Fruit fly (Drosophila melanogaster) whole organism, embryonic: Measurements from ENCODE around the gene AlkB.
A peak's percentile ranks its signal among the peaks of the same experiment; 100 is the strongest.

Experiments used
- Ada2b ChIP-seq: fragments of 200-800 bp; sonication (Bioruptor generic); IDR thresholded peaks from 2 replicates; pipeline ENCODE4 v1.3.6; 2022; ENCODE audit warnings: missing biosample characterization, missing genetic modification characterization
- Awh ChIP-seq: fragments of 200-800 bp; sonication (Bioruptor generic); IDR thresholded peaks from 2 replicates; pipeline ENCODE4, ENCODE4 v1.3.6; 2022; ENCODE audit warnings: missing biosample characterization, missing genetic modification characterization
- BEAF-32 ChIP-seq: fragments of 200-800 bp; sonication (Bioruptor generic); optimal IDR thresholded peaks from 3 replicates; lab custom pipeline; 2017; ENCODE audit warnings: missing biosample characterization, missing genetic modification characterization, mild to moderate bottlenecking, moderate library complexity, missing genetic modification reagents
- Bdp1 ChIP-seq: fragments of 200-800 bp; sonication (Bioruptor generic); optimal IDR thresholded peaks from 3 replicates; lab custom pipeline; 2016; ENCODE audit warnings: missing biosample characterization, missing genetic modification characterization
- Bgb ChIP-seq: fragments of 200-800 bp; sonication (Bioruptor generic); IDR thresholded peaks from 2 replicates; pipeline ENCODE4 v1.3.6; 2022; ENCODE audit warnings: missing biosample characterization, missing genetic modification characterization; ENCODE audit not compliant: partially characterized antibody
- CG10654 ChIP-seq: fragments of 200-800 bp; sonication (Bioruptor generic); optimal IDR thresholded peaks from 2 replicates; lab custom pipeline; 2016; ENCODE audit warnings: missing biosample characterization, missing genetic modification characterization
- CG14860 ChIP-seq: fragments of 200-800 bp; sonication (Bioruptor generic); IDR thresholded peaks from 3 replicates; pipeline ENCODE4 v1.3.6; 2022; ENCODE audit warnings: missing biosample characterization, missing genetic modification characterization; ENCODE audit not compliant: partially characterized antibody
- CG1603 ChIP-seq: fragments of 200-800 bp; sonication (Bioruptor generic); optimal IDR thresholded peaks from 2 replicates; lab custom pipeline; 2019; ENCODE audit warnings: missing biosample characterization, mild to moderate bottlenecking, missing genetic modification characterization, moderate library complexity
- CG16813 ChIP-seq: fragments of 200-800 bp; sonication (Bioruptor generic); IDR thresholded peaks from 3 replicates; pipeline ENCODE4 v1.3.6; 2022; ENCODE audit warnings: missing biosample characterization, missing genetic modification characterization; ENCODE audit not compliant: partially characterized antibody
- CG17385 ChIP-seq: fragments of 200-800 bp; sonication (Bioruptor generic); optimal IDR thresholded peaks from 3 replicates; lab custom pipeline; 2018; ENCODE audit warnings: missing biosample characterization, mild to moderate bottlenecking, missing genetic modification characterization
- CG17802 ChIP-seq: fragments of 200-800 bp; sonication (Bioruptor generic); optimal IDR thresholded peaks from 2 replicates; lab custom pipeline; 2018; ENCODE audit warnings: missing biosample characterization, mild to moderate bottlenecking, missing genetic modification characterization, moderate library complexity
- CG1792 ChIP-seq: fragments of 200-800 bp; sonication (Bioruptor generic); optimal IDR thresholded peaks from 2 replicates; lab custom pipeline; 2016; ENCODE audit warnings: missing biosample characterization, missing genetic modification characterization
- CG2116 ChIP-seq: fragments of 200-800 bp; sonication (Bioruptor generic); optimal IDR thresholded peaks from 3 replicates; lab custom pipeline; 2018; ENCODE audit warnings: missing biosample characterization, mild to moderate bottlenecking, missing genetic modification characterization
- CG6791 ChIP-seq: fragments of 200-800 bp; sonication (Bioruptor generic); IDR thresholded peaks from 3 replicates; pipeline ENCODE4 v1.3.6; 2022; ENCODE audit warnings: missing biosample characterization, missing genetic modification characterization; ENCODE audit not compliant: partially characterized antibody
- CG7963 ChIP-seq: fragments of 200-800 bp; sonication (Bioruptor generic); IDR thresholded peaks from 3 replicates; pipeline ENCODE4 v1.3.6; 2022; ENCODE audit warnings: missing biosample characterization, missing genetic modification characterization; ENCODE audit not compliant: partially characterized antibody
- CG9797 ChIP-seq: fragments of 200-800 bp; sonication (Bioruptor generic); optimal IDR thresholded peaks from 3 replicates; lab custom pipeline; 2018; ENCODE audit warnings: missing biosample characterization, mild to moderate bottlenecking, missing genetic modification characterization
- CoRest ChIP-seq: fragments of 200-800 bp; sonication (Bioruptor generic); optimal IDR thresholded peaks from 3 replicates; lab custom pipeline; 2018; ENCODE audit warnings: missing biosample characterization, mild to moderate bottlenecking, missing genetic modification characterization, moderate library complexity
- Dll ChIP-seq: fragments of 200-800 bp; sonication (Bioruptor generic); IDR thresholded peaks from 4 replicates; pipeline ENCODE4 v1.3.6; 2022; ENCODE audit warnings: missing biosample characterization, missing genetic modification characterization; ENCODE audit not compliant: partially characterized antibody
- Doc3 ChIP-seq: fragments of 200-800 bp; sonication (Bioruptor generic); IDR thresholded peaks from 3 replicates; pipeline ENCODE4 v1.3.6; 2022; ENCODE audit warnings: missing biosample characterization, missing genetic modification characterization; ENCODE audit not compliant: partially characterized antibody
- HLH3B ChIP-seq: fragments of 200-800 bp; sonication (Bioruptor generic); IDR thresholded peaks from 2 replicates; pipeline ENCODE4 v1.3.6; 2022; ENCODE audit warnings: missing biosample characterization, missing genetic modification characterization
- MESR4 ChIP-seq: fragments of 200-800 bp; sonication (Bioruptor generic); optimal IDR thresholded peaks from 2 replicates; lab custom pipeline; 2018; ENCODE audit warnings: missing biosample characterization, mild to moderate bottlenecking, missing genetic modification characterization, moderate library complexity
- NC2β ChIP-seq: fragments of 200-800 bp; sonication (Bioruptor generic); optimal IDR thresholded peaks from 2 replicates; lab custom pipeline; 2016; ENCODE audit warnings: missing biosample characterization, missing genetic modification characterization
- Nf-YB ChIP-seq: fragments of 200-800 bp; sonication (Bioruptor generic); optimal IDR thresholded peaks from 3 replicates; lab custom pipeline; 2019; ENCODE audit warnings: missing biosample characterization, mild to moderate bottlenecking, missing genetic modification characterization, moderate library complexity
- Nf-YC ChIP-seq: fragments of 200-800 bp; optimal IDR thresholded peaks from 3 replicates; lab custom pipeline; 2019; ENCODE audit warnings: missing biosample characterization, mild to moderate bottlenecking, missing genetic modification characterization, moderate library complexity
- Ptx1 ChIP-seq: fragments of 200-800 bp; sonication (Bioruptor generic); IDR thresholded peaks from 2 replicates; pipeline ENCODE4 v1.3.6; 2022; ENCODE audit warnings: missing biosample characterization, missing genetic modification characterization
- Rfx ChIP-seq: fragments of 200-800 bp; sonication (Bioruptor generic); IDR thresholded peaks from 2 replicates; pipeline ENCODE4 v1.3.6; 2022; ENCODE audit warnings: missing biosample characterization, missing genetic modification characterization
- Scr ChIP-seq: fragments of 200-800 bp; sonication (Bioruptor generic); IDR thresholded peaks from 2 replicates; pipeline ENCODE4 v1.3.6; 2022; ENCODE audit warnings: missing biosample characterization, missing genetic modification characterization; ENCODE audit not compliant: partially characterized antibody
- Sry-δ ChIP-seq: fragments of 200-800 bp; sonication (Bioruptor generic); optimal IDR thresholded peaks from 2 replicates; lab custom pipeline; 2016; ENCODE audit warnings: missing biosample characterization, missing genetic modification characterization
- amos ChIP-seq: fragments of 200-800 bp; sonication (Bioruptor generic); IDR thresholded peaks from 2 replicates; pipeline ENCODE4 v1.3.6; 2022; ENCODE audit warnings: missing biosample characterization, missing genetic modification characterization; ENCODE audit not compliant: partially characterized antibody
- bbx ChIP-seq: fragments of 200-800 bp; sonication (Bioruptor generic); IDR thresholded peaks from 2 replicates; pipeline ENCODE4 v1.3.6; 2022; ENCODE audit warnings: missing biosample characterization, missing genetic modification characterization; ENCODE audit not compliant: partially characterized antibody
- chinmo ChIP-seq: fragments of 200-800 bp; sonication (Bioruptor generic); IDR thresholded peaks from 4 replicates; pipeline ENCODE4 v1.3.6; 2022; ENCODE audit warnings: missing biosample characterization, missing genetic modification characterization; ENCODE audit not compliant: partially characterized antibody
- chm ChIP-seq: fragments of 200-800 bp; sonication (Bioruptor generic); IDR thresholded peaks from 2 replicates; pipeline ENCODE4 v1.3.6; 2022; ENCODE audit warnings: missing biosample characterization, missing genetic modification characterization
- hb ChIP-seq: fragments of 200-800 bp; sonication (Bioruptor generic); IDR thresholded peaks from 3 replicates; pipeline ENCODE4 v1.3.6; 2022; ENCODE audit warnings: missing biosample characterization, missing genetic modification characterization; ENCODE audit not compliant: partially characterized antibody
- insv ChIP-seq, 2 experiments: fragments of 200-800 bp; sonication (Bioruptor generic); optimal IDR thresholded peaks; 3 replicates each; lab custom pipeline; 2016 to 2018; ENCODE audit warnings: missing biosample characterization in 2 of 2, missing genetic modification characterization in 2 of 2
- inv ChIP-seq: fragments of 200-800 bp; sonication (Bioruptor generic); IDR thresholded peaks from 2 replicates; pipeline ENCODE4 v1.3.6; 2022; ENCODE audit warnings: missing biosample characterization, missing genetic modification characterization; ENCODE audit not compliant: partially characterized antibody
- mld ChIP-seq: fragments of 200-800 bp; sonication (Bioruptor generic); IDR thresholded peaks from 3 replicates; pipeline ENCODE4 v1.3.6; 2022; ENCODE audit warnings: missing biosample characterization, missing genetic modification characterization; ENCODE audit not compliant: partially characterized antibody
- nom ChIP-seq: fragments of 200-800 bp; sonication (Bioruptor generic); optimal IDR thresholded peaks from 2 replicates; lab custom pipeline; 2017; ENCODE audit warnings: missing biosample characterization, missing genetic modification characterization, mild to moderate bottlenecking, moderate library complexity, missing genetic modification reagents
- pan ChIP-seq, 4 experiments: fragments of >200 bp in 3 of 4; fragments of 200-800 bp in 1 of 4; sonication (Bioruptor generic) in 1 of 4; optimal IDR thresholded peaks in 3 of 4; IDR thresholded peaks in 1 of 4; 2 replicates each; pipeline versions ENCODE4 v1.3.6 to Lab custom; 2017 to 2022; ENCODE audit warnings: missing biosample characterization in 2 of 4, missing genetic modification characterization in 2 of 4, mixed read lengths in 1 of 4
- prd ChIP-seq, 3 experiments: fragments of >200 bp in 2 of 3; fragments of 200-800 bp in 1 of 3; sonication (Bioruptor generic) in 1 of 3; optimal IDR thresholded peaks in 2 of 3; IDR thresholded peaks in 1 of 3; 2 replicates in 2 of 3; 3 replicates in 1 of 3; pipeline versions ENCODE4 v1.3.6 to Lab custom; 2017 to 2022; ENCODE audit warnings: missing biosample characterization in 1 of 3, missing genetic modification characterization in 1 of 3
- row ChIP-seq: fragments of 200-800 bp; sonication (Bioruptor generic); IDR thresholded peaks from 3 replicates; pipeline ENCODE4 v1.3.6; 2022; ENCODE audit warnings: missing biosample characterization, missing genetic modification characterization
- slbo ChIP-seq: fragments of 200-800 bp; sonication (Bioruptor generic); IDR thresholded peaks from 2 replicates; pipeline ENCODE4 v1.3.6; 2022; ENCODE audit warnings: missing biosample characterization, missing genetic modification characterization
- slou ChIP-seq: fragments of 200-800 bp; sonication (Bioruptor generic); optimal IDR thresholded peaks from 3 replicates; lab custom pipeline; 2016; ENCODE audit warnings: missing biosample characterization, missing genetic modification characterization
- ssp ChIP-seq: fragments of 200-800 bp; sonication (Bioruptor generic); IDR thresholded peaks from 2 replicates; pipeline ENCODE4 v1.3.6; 2022; ENCODE audit warnings: missing biosample characterization, missing genetic modification characterization
- stwl ChIP-seq: fragments of 200-800 bp; sonication (Bioruptor generic); optimal IDR thresholded peaks from 3 replicates; lab custom pipeline; 2018; ENCODE audit warnings: missing biosample characterization, mild to moderate bottlenecking, missing genetic modification characterization, moderate library complexity
- trem ChIP-seq: fragments of 200-800 bp; optimal IDR thresholded peaks from 3 replicates; lab custom pipeline; 2019; ENCODE audit warnings: missing biosample characterization, mild to moderate bottlenecking, missing genetic modification characterization, moderate library complexity
- vvl ChIP-seq: fragments of 200-800 bp; sonication (Bioruptor generic); IDR thresholded peaks from 2 replicates; pipeline ENCODE4 v1.3.6; 2022; ENCODE audit warnings: missing biosample characterization, missing genetic modification characterization

AlkB gene

DNA sequence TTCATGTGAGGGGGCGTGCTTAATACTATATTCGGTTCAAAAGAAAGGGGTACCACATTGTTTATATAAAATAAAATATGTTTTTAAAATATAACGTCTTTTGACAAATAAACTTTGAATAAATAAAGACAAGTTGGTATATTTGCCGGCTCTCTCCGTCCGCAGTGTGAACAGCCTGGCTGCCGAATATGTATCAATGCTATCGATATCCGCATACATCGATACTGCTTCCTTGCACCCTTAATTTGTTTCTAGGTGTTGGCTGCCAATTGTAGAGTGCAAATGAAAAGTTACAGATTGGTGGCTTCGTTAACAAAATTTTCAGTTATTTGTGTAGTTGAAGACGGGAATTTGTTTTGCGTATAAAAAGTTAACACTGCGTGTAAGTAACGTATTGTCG is 582 bp upstream of the AlkB start, which contains the start of gene Gbeta13F (continued):
- TF ChIP-seq CG2116, result peak; percentile 96
- peak; percentile 66; the same call in 1 of the 3 replicates for TF ChIP-seq mld (GFP tag; lab: Robert Waterston, UW)
- peak; percentile 73 for TF ChIP-seq CG16813
- 0 out of 4 replicates have a peak, but pooled peaks have one; percentile 9 for TF ChIP-seq chinmo (GFP tag; lab: Robert Waterston, UW)
- TF ChIP-seq Sry-δ, result peak; percentile 45
- TF ChIP-seq insv (GFP tag; optimal IDR thresholded peaks at IDR 0.05; lab: Kevin White, UChicago), result no peak
- 0 out of 2 replicates have a peak, but pooled peaks have one; percentile 45 for TF ChIP-seq chm
- no peak for TF ChIP-seq Bdp1 (GFP tag; lab: Kevin White, UChicago)
- TF ChIP-seq CG10654 (GFP tag; lab: Kevin White, UChicago), result no peak
- no peak for TF ChIP-seq Ada2b (GFP tag; lab: Robert Waterston, UW)
- TF ChIP-seq Ptx1 (GFP tag; lab: Robert Waterston, UW), result peak; percentile 57
- TF ChIP-seq Doc3 (GFP tag; lab: Robert Waterston, UW), result 0 out of 3 replicates have a peak, but pooled peaks have one; percentile 9
- TF ChIP-seq HLH3B (GFP tag; lab: Robert Waterston, UW), result no peak
- TF ChIP-seq CG6791 (GFP tag; lab: Robert Waterston, UW), result peak; percentile 79
- peak; percentile 78; the same call in 1 of the 2 replicates for TF ChIP-seq amos (GFP tag; lab: Robert Waterston, UW)
- peak; percentile 48; the same call in 2 of the 3 replicates for TF ChIP-seq CG7963
- TF ChIP-seq Nf-YB (GFP tag; lab: Kevin White, UChicago), result no peak
- TF ChIP-seq pan (optimal IDR thresholded peaks at IDR 0.05; lab: Kevin White, UChicago), result no peak
- TF ChIP-seq pan (GFP tag; optimal IDR thresholded peaks at IDR 0.05 in 1 of 2, IDR thresholded peaks at IDR 0.05 in 1 of 2), result peak in 1 of 2 experiments; percentile 21
- TF ChIP-seq NC2β (GFP tag; lab: Kevin White, UChicago), result no peak
- peak; percentile 0 for TF ChIP-seq CoRest (tag; lab: Kevin White, UChicago)
- TF ChIP-seq BEAF-32 (GFP tag; lab: Kevin White, UChicago), result peak; percentile 70
- TF ChIP-seq trem (tag; lab: Kevin White, UChicago), result peak; percentile 4
- TF ChIP-seq Dll, result peak; percentile 40; the same call in 1 of the 4 replicates
- TF ChIP-seq CG1603, result peak; percentile 29
- TF ChIP-seq Rfx (GFP tag; lab: Robert Waterston, UW), result peak; percentile 51; the same call in 1 of the 2 replicates
- TF ChIP-seq CG14860, result peak; percentile 37; the same call in 1 of the 3 replicates
- TF ChIP-seq MESR4, result peak; percentile 76
- peak; percentile 58 for TF ChIP-seq row (GFP tag; lab: Robert Waterston, UW)
- TF ChIP-seq hb (GFP tag; lab: Robert Waterston, UW), result peak; percentile 52; the same call in 2 of the 3 replicates
- peak; percentile 24; the same call in 1 of the 2 replicates for TF ChIP-seq vvl
- peak; percentile 56 for TF ChIP-seq Scr (GFP tag; lab: Robert Waterston, UW)
- TF ChIP-seq slou (GFP tag; lab: Kevin White, UChicago), result no peak
- peak; percentile 69 for TF ChIP-seq CG17802 (tag; lab: Kevin White, UChicago)
- peak; percentile 33 for TF ChIP-seq stwl (tag; lab: Kevin White, UChicago)
- no peak for TF ChIP-seq nom (GFP tag; lab: Kevin White, UChicago)
- peak; percentile 83 for TF ChIP-seq ssp (GFP tag; lab: Robert Waterston, UW)
- TF ChIP-seq slbo (GFP tag; lab: Robert Waterston, UW), result peak; percentile 60
- TF ChIP-seq CG17385, result no peak
- peak; percentile 79 for TF ChIP-seq bbx
- peak; percentile 6 for TF ChIP-seq CG9797 (GFP tag; lab: Kevin White, UChicago)
- TF ChIP-seq CG1792 (GFP tag; lab: Kevin White, UChicago), result no peak
- TF ChIP-seq prd (optimal IDR thresholded peaks at IDR 0.05; lab: Kevin White, UChicago), result no peak
- TF ChIP-seq prd (GFP tag; IDR thresholded peaks at IDR 0.05; lab: Robert Waterston, UW), result peak; percentile 41; the same call in 1 of the 3 replicates
- TF ChIP-seq inv (GFP tag; lab: Robert Waterston, UW), result peak; percentile 58
- no peak for TF ChIP-seq Awh (GFP tag; lab: Robert Waterston, UW)
- peak; percentile 59 for TF ChIP-seq Bgb (GFP tag; lab: Robert Waterston, UW)
- TF ChIP-seq Nf-YC, result no peak
